Fruit fly (Drosophila melanogaster): ENCODE measurements around the gene Klp3A.

The Klp3A gene

dm6 chrX:2642484-2643379 lies 38.9 kb upstream of the Klp3A start:
- TF ChIP-seq lola (GFP tag; optimal IDR thresholded peaks at IDR 0.05) (no peak), Dfd (GFP tag; optimal IDR thresholded peaks at IDR 0.05) (no peak), ey (GFP tag; optimal IDR thresholded peaks at IDR 0.05) (no peak), CG9705 (GFP tag; optimal IDR thresholded peaks at IDR 0.05) (no peak), dl (GFP tag; optimal IDR thresholded peaks at IDR 0.05; ENCODE audit: insufficient read depth in 1 of 2, partially characterized antibody in 2 of 2) (peak; percentile 95), Dif (GFP tag; optimal IDR thresholded peaks at IDR 0.05; ENCODE audit: partially characterized antibody) (peak; percentile 96), Myc (optimal IDR thresholded peaks at IDR 0.05) (no peak), dsf (GFP tag; optimal IDR thresholded peaks at IDR 0.05; ENCODE audit: borderline replicate concordance) (no peak), usp (GFP tag; optimal IDR thresholded peaks at IDR 0.05) (no peak), tai (GFP tag; optimal IDR thresholded peaks at IDR 0.05) (no peak), Hr78 (GFP tag; optimal IDR thresholded peaks at IDR 0.05) (no peak), sage (GFP tag; optimal IDR thresholded peaks at IDR 0.05) (peak; percentile 8), dmrt93B (GFP tag; optimal IDR thresholded peaks at IDR 0.05) (no peak), brk (GFP tag; optimal IDR thresholded peaks at IDR 0.05) (no peak), fru (GFP tag; optimal IDR thresholded peaks at IDR 0.05) (no peak), Rel (GFP tag; optimal IDR thresholded peaks at IDR 0.05) (peak; percentile 43), Rel (tag; optimal IDR thresholded peaks at IDR 0.05) (no peak), CrebA (GFP tag; optimal IDR thresholded peaks at IDR 0.05; ENCODE audit: borderline replicate concordance) (no peak), N (GFP tag; optimal IDR thresholded peaks at IDR 0.05) (peak; percentile 79), Hr83 (GFP tag; optimal IDR thresholded peaks at IDR 0.05; ENCODE audit: poor library complexity, severe bottlenecking) (peak; percentile 32), foxo (GFP tag; optimal IDR thresholded peaks at IDR 0.05) (peak in 1 of 2 experiments; percentile 17), jim (GFP tag; optimal IDR thresholded peaks at IDR 0.05) (no peak), pan (optimal IDR thresholded peaks at IDR 0.05) (no peak), rgr (GFP tag; optimal IDR thresholded peaks at IDR 0.05) (peak; percentile 7), CG32264 (GFP tag; optimal IDR thresholded peaks at IDR 0.05) (no peak), Abd-B (GFP tag; optimal IDR thresholded peaks at IDR 0.05) (no peak), br (GFP tag; optimal IDR thresholded peaks at IDR 0.05) (no peak), GATAd (GFP tag; optimal IDR thresholded peaks at IDR 0.05) (peak; percentile 67), psq (GFP tag; optimal IDR thresholded peaks at IDR 0.05) (peak; percentile 84), sv (GFP tag; optimal IDR thresholded peaks at IDR 0.05) (no peak), h (GFP tag; optimal IDR thresholded peaks at IDR 0.05) (peak; percentile 53), OdsH (GFP tag; optimal IDR thresholded peaks at IDR 0.05) (peak; percentile 29), woc (GFP tag; optimal IDR thresholded peaks at IDR 0.05) (no peak), Mio (GFP tag; optimal IDR thresholded peaks at IDR 0.05) (no peak), Hnf4 (GFP tag; optimal IDR thresholded peaks at IDR 0.05) (peak; percentile 2), Jra (GFP tag; optimal IDR thresholded peaks at IDR 0.05) (no peak), Sp1 (GFP tag; optimal IDR thresholded peaks at IDR 0.05) (peak; percentile 19), Vsx2 (GFP tag; optimal IDR thresholded peaks at IDR 0.05; ENCODE audit: partially characterized antibody) (peak; percentile 82), HLH106 (tag; optimal IDR thresholded peaks at IDR 0.05) (peak; percentile 17)

dm6 chrX:2638646-2639045 lies 34.8 kb upstream of the Klp3A start:
- TF ChIP-seq h (GFP tag; optimal IDR thresholded peaks at IDR 0.05) = peak; percentile 18
- peak in 1 of 2 experiments; percentile 8 for TF ChIP-seq foxo (GFP tag; optimal IDR thresholded peaks at IDR 0.05)
- no peak for TF ChIP-seq OdsH (GFP tag; optimal IDR thresholded peaks at IDR 0.05)
- TF ChIP-seq sv (GFP tag; optimal IDR thresholded peaks at IDR 0.05) = peak; percentile 8
- peak; percentile 6 for TF ChIP-seq fru (GFP tag; optimal IDR thresholded peaks at IDR 0.05)
- no peak for TF ChIP-seq Hr78 (GFP tag; optimal IDR thresholded peaks at IDR 0.05)
- no peak for TF ChIP-seq HLH106 (tag; optimal IDR thresholded peaks at IDR 0.05)
- TF ChIP-seq Hnf4 (GFP tag; optimal IDR thresholded peaks at IDR 0.05) = no peak
- TF ChIP-seq dsf (GFP tag; optimal IDR thresholded peaks at IDR 0.05; ENCODE audit: borderline replicate concordance) = no peak
- peak; percentile 1 for TF ChIP-seq ey (GFP tag; optimal IDR thresholded peaks at IDR 0.05)
